Worm (Caenorhabditis elegans) whole organism, midembryonic: ENCODE measurements around the gene T03F6.4.

Experiments
- cog-1 ChIP-seq: sonication (generic microtip); optimal IDR thresholded peaks from 2 replicates; lab custom pipeline; 2016; ENCODE audit warnings: missing genetic modification characterization, missing compliant biosample characterization
- flt-1 ChIP-seq: fragments of 200-800 bp; sonication (Bioruptor generic); IDR thresholded peaks from 2 replicates; pipeline ENCODE4 v1.3.6; 2022; ENCODE audit warnings: missing genetic modification characterization, missing compliant biosample characterization
- tab-1 ChIP-seq: fragments of 200-800 bp; sonication (Bioruptor generic); IDR thresholded peaks from 2 replicates; pipeline ENCODE4 v1.3.6; 2022; ENCODE audit warnings: missing genetic modification characterization, missing compliant biosample characterization
- ztf-23 ChIP-seq: fragments of 200-800 bp; sonication (Bioruptor generic); IDR thresholded peaks from 2 replicates; pipeline ENCODE4 v1.3.6; 2022; ENCODE audit warnings: missing genetic modification reagents, missing genetic modification characterization, missing compliant biosample characterization

- TF ChIP-seq cog-1 (tag; lab: Kevin White, UChicago) (no peak), flt-1 (GFP tag; lab: Robert Waterston, UW) (no peak), ztf-23 (GFP tag; lab: Robert Waterston, UW) (no peak), tab-1 (GFP tag; lab: Robert Waterston, UW) (no peak)
These were observed 2.8 kb upstream of the T03F6.4 start for ce11 chrIII:13383159-13383558.
